Fruit fly (Drosophila melanogaster): ENCODE results near the gene CG14712.

Gene CG14712

DNA sequence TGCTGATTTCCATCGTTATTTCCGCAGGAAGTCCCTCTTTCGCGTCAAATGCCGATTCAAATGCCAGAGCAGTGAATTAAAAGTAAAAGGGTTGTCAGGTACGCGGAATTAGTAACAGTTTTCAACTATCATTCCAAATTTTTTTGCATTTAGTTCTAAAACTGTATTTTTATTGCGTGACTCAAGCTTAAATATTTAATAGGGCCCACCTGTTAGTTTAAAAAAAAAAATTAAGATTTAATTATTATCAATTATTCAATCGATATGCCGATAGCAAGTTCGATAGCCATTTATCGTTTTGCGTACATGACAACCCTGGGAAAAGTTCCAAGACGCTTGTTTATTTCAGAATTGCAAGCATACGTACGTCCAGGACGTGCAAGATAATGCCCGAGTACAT is 5.5 kb upstream of the CG14712 start, which contains the start of gene CG14711:
Gene CG14711, plus strand, starts transcription at position 315 of the 400 bp plus-strand sequence.
- TF ChIP-seq psq (GFP tag; optimal IDR thresholded peaks at IDR 0.05) (peak; percentile 76), Sp1 (GFP tag; optimal IDR thresholded peaks at IDR 0.05) (peak; percentile 83), OdsH (GFP tag; optimal IDR thresholded peaks at IDR 0.05) (peak; percentile 76), sv (GFP tag; optimal IDR thresholded peaks at IDR 0.05) (peak; percentile 80), dl (GFP tag; optimal IDR thresholded peaks at IDR 0.05; ENCODE audit: insufficient read depth in 1 of 2, partially characterized antibody in 2 of 2) (no peak), dsf (GFP tag; optimal IDR thresholded peaks at IDR 0.05; ENCODE audit: borderline replicate concordance) (peak; percentile 64), HLH106 (tag; optimal IDR thresholded peaks at IDR 0.05) (peak; percentile 84), CG9705 (GFP tag; optimal IDR thresholded peaks at IDR 0.05) (peak; percentile 78), Hr83 (GFP tag; optimal IDR thresholded peaks at IDR 0.05; ENCODE audit: poor library complexity, severe bottlenecking) (peak; percentile 63), lola (GFP tag; optimal IDR thresholded peaks at IDR 0.05) (no peak), foxo (GFP tag; optimal IDR thresholded peaks at IDR 0.05) (peak in 1 of 2 experiments; percentile 89), dmrt93B (GFP tag; optimal IDR thresholded peaks at IDR 0.05) (no peak), ey (GFP tag; optimal IDR thresholded peaks at IDR 0.05) (peak; percentile 73), Rel (GFP tag; optimal IDR thresholded peaks at IDR 0.05) (no peak), Rel (tag; optimal IDR thresholded peaks at IDR 0.05) (peak; percentile 93)

DNA sequence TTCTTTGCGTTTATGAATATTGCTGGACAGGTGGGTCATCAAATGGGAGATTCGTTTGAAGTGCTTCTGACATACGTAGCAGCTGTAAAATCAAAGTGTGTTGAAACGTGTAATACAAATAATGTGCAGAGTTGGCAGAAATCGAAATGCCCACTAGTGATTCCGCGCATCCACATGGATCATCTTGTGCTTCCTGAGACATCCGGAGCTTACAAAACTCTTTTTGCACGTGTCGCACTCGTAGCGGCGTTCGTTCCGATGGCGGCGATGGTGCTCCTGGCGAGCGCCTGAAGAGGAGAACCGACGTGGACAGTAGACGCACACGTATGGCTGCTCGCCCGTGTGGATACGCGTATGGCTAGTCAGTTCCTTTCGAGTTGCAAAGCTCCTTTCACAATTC is 3.0 kb upstream of the CG14712 start, which contains the start of gene Zaf1:
Gene Zaf1, minus strand, starts transcription at position 101 of the 400 bp plus-strand sequence.
- TF ChIP-seq sv (GFP tag; optimal IDR thresholded peaks at IDR 0.05), result no peak
- TF ChIP-seq Abd-B (GFP tag; optimal IDR thresholded peaks at IDR 0.05), result no peak
- TF ChIP-seq jim (GFP tag; optimal IDR thresholded peaks at IDR 0.05), result no peak
- TF ChIP-seq rgr (GFP tag; optimal IDR thresholded peaks at IDR 0.05), result no peak
- no peak for TF ChIP-seq dsf (GFP tag; optimal IDR thresholded peaks at IDR 0.05; ENCODE audit: borderline replicate concordance)
- no peak for TF ChIP-seq CrebA (GFP tag; optimal IDR thresholded peaks at IDR 0.05; ENCODE audit: borderline replicate concordance)
- no peak for TF ChIP-seq dl (GFP tag; optimal IDR thresholded peaks at IDR 0.05; ENCODE audit: insufficient read depth in 1 of 2, partially characterized antibody in 2 of 2)

DNA sequence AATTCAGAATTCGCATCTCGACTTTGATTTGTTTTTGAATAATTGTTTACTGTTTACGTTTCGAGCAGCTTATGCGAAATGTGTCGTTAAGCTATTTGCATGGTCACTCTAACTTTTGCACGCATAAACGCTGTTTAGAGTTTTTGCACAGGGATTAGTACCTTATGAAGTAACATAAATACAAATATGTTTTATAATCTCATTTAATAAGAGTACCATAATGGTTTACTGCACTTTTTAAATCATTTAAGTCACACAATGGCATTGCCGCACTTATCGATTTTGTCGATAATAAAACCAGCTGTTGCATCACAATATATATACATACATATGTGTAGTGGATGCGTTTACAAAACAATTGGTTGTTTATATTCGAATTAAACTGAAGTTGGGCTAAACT is 2.0 kb upstream of the CG14712 start, which contains the start of the genes CG6813 and CG18764:
Gene CG6813, minus strand, starts transcription at position 68 of the 400 bp plus-strand sequence.
Gene CG18764, plus strand, starts transcription at position 319 of the 400 bp plus-strand sequence.
- TF ChIP-seq woc (GFP tag; optimal IDR thresholded peaks at IDR 0.05) (no peak), psq (GFP tag; optimal IDR thresholded peaks at IDR 0.05) (no peak), jim (GFP tag; optimal IDR thresholded peaks at IDR 0.05) (no peak), ey (GFP tag; optimal IDR thresholded peaks at IDR 0.05) (no peak), Hr78 (GFP tag; optimal IDR thresholded peaks at IDR 0.05) (no peak), usp (GFP tag; optimal IDR thresholded peaks at IDR 0.05) (no peak), Mio (GFP tag; optimal IDR thresholded peaks at IDR 0.05) (no peak), Vsx2 (GFP tag; optimal IDR thresholded peaks at IDR 0.05; ENCODE audit: partially characterized antibody) (no peak), dl (GFP tag; optimal IDR thresholded peaks at IDR 0.05; ENCODE audit: insufficient read depth in 1 of 2, partially characterized antibody in 2 of 2) (no peak), dmrt93B (GFP tag; optimal IDR thresholded peaks at IDR 0.05) (no peak), br (GFP tag; optimal IDR thresholded peaks at IDR 0.05) (no peak), lola (GFP tag; optimal IDR thresholded peaks at IDR 0.05) (no peak), Dfd (GFP tag; optimal IDR thresholded peaks at IDR 0.05) (no peak)

DNA sequence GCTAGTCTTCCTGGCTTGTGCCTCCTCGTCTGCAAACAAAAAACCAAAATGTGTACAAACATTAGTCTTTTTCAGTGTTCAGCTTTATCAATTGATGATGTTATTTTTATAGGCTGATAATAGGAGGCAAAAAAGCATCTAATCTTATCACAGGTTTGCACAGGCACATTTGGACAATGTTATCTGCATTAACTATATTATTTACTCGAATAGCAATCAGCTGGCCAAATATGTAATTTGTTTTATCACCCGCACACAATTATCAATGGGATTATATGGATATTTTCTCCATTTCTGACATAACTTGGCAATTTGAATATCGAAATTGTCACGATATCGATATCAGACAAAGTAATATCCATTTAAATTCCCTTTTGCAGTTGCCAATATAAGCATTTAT is 9.0 kb downstream of the CG14712 start:
- TF ChIP-seq CG9705 (GFP tag; optimal IDR thresholded peaks at IDR 0.05) (no peak), sv (GFP tag; optimal IDR thresholded peaks at IDR 0.05) (no peak), psq (GFP tag; optimal IDR thresholded peaks at IDR 0.05) (no peak), dl (GFP tag; optimal IDR thresholded peaks at IDR 0.05; ENCODE audit: insufficient read depth in 1 of 2, partially characterized antibody in 2 of 2) (no peak), Jra (GFP tag; optimal IDR thresholded peaks at IDR 0.05) (no peak), dsf (GFP tag; optimal IDR thresholded peaks at IDR 0.05; ENCODE audit: borderline replicate concordance) (no peak), Myc (optimal IDR thresholded peaks at IDR 0.05) (no peak), lola (GFP tag; optimal IDR thresholded peaks at IDR 0.05) (no peak), usp (GFP tag; optimal IDR thresholded peaks at IDR 0.05) (no peak), tai (GFP tag; optimal IDR thresholded peaks at IDR 0.05) (no peak)

DNA sequence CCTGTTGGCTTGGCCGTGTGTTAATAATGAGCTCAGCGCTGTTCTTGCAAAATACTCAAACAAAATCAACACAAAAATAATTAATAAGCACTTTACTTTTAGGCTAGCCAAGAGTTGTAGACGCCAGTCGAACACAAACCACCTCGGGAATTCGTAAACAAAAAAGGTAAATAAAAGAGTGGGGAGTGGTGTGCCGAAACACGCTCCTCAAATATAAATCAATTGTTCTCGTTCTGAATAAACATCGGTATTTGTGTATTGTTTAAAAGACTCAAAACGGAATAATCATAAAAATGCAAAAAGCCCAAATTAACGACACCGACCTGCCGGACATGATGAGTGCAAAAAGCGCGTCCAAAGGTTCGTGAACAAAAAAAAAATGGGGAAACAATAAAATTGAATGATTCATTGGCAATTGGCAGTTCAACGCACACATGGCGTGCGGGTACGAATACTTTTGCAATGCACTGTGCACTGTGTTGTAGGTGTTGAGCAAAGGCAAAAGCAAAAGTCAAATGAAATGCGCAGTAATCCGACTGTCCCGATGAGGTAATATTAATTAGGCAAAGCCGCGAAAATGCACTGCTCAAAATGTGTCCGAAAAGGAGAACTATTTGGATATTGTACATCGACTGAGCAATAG is 11.5 kb downstream of the CG14712 start:
- TF ChIP-seq Rel (GFP tag; optimal IDR thresholded peaks at IDR 0.05), result no peak
- TF ChIP-seq Rel (tag; optimal IDR thresholded peaks at IDR 0.05), result peak; percentile 30
- TF ChIP-seq HLH106 (tag; optimal IDR thresholded peaks at IDR 0.05), result peak; percentile 2
- TF ChIP-seq h (GFP tag; optimal IDR thresholded peaks at IDR 0.05), result peak; percentile 50
- TF ChIP-seq Hnf4 (GFP tag; optimal IDR thresholded peaks at IDR 0.05), result peak; percentile 42
- TF ChIP-seq fru (GFP tag; optimal IDR thresholded peaks at IDR 0.05), result peak; percentile 62
- TF ChIP-seq ey (GFP tag; optimal IDR thresholded peaks at IDR 0.05), result no peak
- TF ChIP-seq GATAd (GFP tag; optimal IDR thresholded peaks at IDR 0.05), result no peak
- TF ChIP-seq psq (GFP tag; optimal IDR thresholded peaks at IDR 0.05), result peak; percentile 42
- peak; percentile 13 for TF ChIP-seq Sp1 (GFP tag; optimal IDR thresholded peaks at IDR 0.05)
- TF ChIP-seq foxo (GFP tag; optimal IDR thresholded peaks at IDR 0.05), result peak in 1 of 2 experiments; percentile 29
- peak; percentile 36 for TF ChIP-seq CG32264 (GFP tag; optimal IDR thresholded peaks at IDR 0.05)
- no peak for TF ChIP-seq CG9705 (GFP tag; optimal IDR thresholded peaks at IDR 0.05)
